Fruit fly (Drosophila melanogaster) whole organism, prepupa: ENCODE results near the gene CG17564.

Source experiments
- CG10631 ChIP-seq: fragments of 200-800 bp; sonication (Bioruptor generic); optimal IDR thresholded peaks from 2 replicates; lab custom pipeline; 2016; ENCODE audit warnings: missing biosample characterization, missing genetic modification characterization
- CG10669 ChIP-seq: fragments of 200-800 bp; sonication (Bioruptor generic); optimal IDR thresholded peaks from 3 replicates; lab custom pipeline; 2018; ENCODE audit warnings: missing biosample characterization, mild to moderate bottlenecking, missing genetic modification characterization, moderate library complexity
- CG11902 ChIP-seq: fragments of 200-800 bp; sonication (Bioruptor generic); optimal IDR thresholded peaks from 3 replicates; lab custom pipeline; 2016; ENCODE audit warnings: missing biosample characterization, missing genetic modification characterization
- CG1621 ChIP-seq: fragments of 200-800 bp; sonication (Bioruptor generic); optimal IDR thresholded peaks from 3 replicates; lab custom pipeline; 2018; ENCODE audit warnings: missing biosample characterization, mild to moderate bottlenecking, missing genetic modification characterization
- CG16779 ChIP-seq: fragments of 200-800 bp; sonication (Bioruptor generic); optimal IDR thresholded peaks from 3 replicates; lab custom pipeline; 2017; ENCODE audit warnings: missing biosample characterization, mild to moderate bottlenecking, missing genetic modification characterization
- CG3032 ChIP-seq: fragments of 200-800 bp; optimal IDR thresholded peaks from 2 replicates; lab custom pipeline; 2019; ENCODE audit warnings: missing biosample characterization, mild to moderate bottlenecking, missing genetic modification characterization, moderate library complexity
- CG31627 ChIP-seq: fragments of 200-800 bp; sonication (Bioruptor generic); optimal IDR thresholded peaks from 3 replicates; lab custom pipeline; 2016; ENCODE audit warnings: missing biosample characterization, missing genetic modification characterization
- CG32006 ChIP-seq: fragments of 200-800 bp; sonication (Bioruptor generic); optimal IDR thresholded peaks from 3 replicates; lab custom pipeline; 2017; ENCODE audit warnings: missing biosample characterization, mild to moderate bottlenecking, missing genetic modification characterization
- CG34406 ChIP-seq: fragments of 200-800 bp; sonication (Bioruptor generic); optimal IDR thresholded peaks from 3 replicates; lab custom pipeline; 2016; ENCODE audit warnings: missing biosample characterization, missing genetic modification characterization
- CG6163 ChIP-seq: fragments of 200-800 bp; sonication (Bioruptor generic); IDR thresholded peaks from 3 replicates; pipeline ENCODE4 v1.3.6; 2022; ENCODE audit warnings: missing biosample characterization, missing genetic modification characterization
- CG6792 ChIP-seq: fragments of 200-800 bp; sonication (Bioruptor generic); optimal IDR thresholded peaks from 3 replicates; lab custom pipeline; 2016; ENCODE audit warnings: missing biosample characterization, missing genetic modification characterization
- CG6808 ChIP-seq: fragments of 200-800 bp; sonication (Bioruptor generic); optimal IDR thresholded peaks from 3 replicates; lab custom pipeline; 2017; ENCODE audit warnings: missing biosample characterization, missing genetic modification characterization, mild to moderate bottlenecking, moderate library complexity, missing genetic modification reagents
- CG6854 ChIP-seq: fragments of 200-800 bp; sonication (Bioruptor generic); optimal IDR thresholded peaks from 2 replicates; lab custom pipeline; 2017; ENCODE audit warnings: missing biosample characterization, mild to moderate bottlenecking, missing genetic modification characterization
- CG8119 ChIP-seq: fragments of 200-800 bp; sonication (Bioruptor generic); IDR thresholded peaks from 3 replicates; pipeline ENCODE4 v1.3.6; 2022; ENCODE audit warnings: missing biosample characterization, missing genetic modification characterization
- CG8319 ChIP-seq: fragments of 200-800 bp; sonication (Bioruptor generic); optimal IDR thresholded peaks from 3 replicates; lab custom pipeline; 2016; ENCODE audit warnings: missing biosample characterization, missing genetic modification characterization
- CG8632 ChIP-seq: fragments of 200-800 bp; sonication (Bioruptor generic); optimal IDR thresholded peaks from 3 replicates; lab custom pipeline; 2016; ENCODE audit warnings: missing biosample characterization, missing genetic modification characterization
- Eip75B ChIP-seq: fragments of 200-800 bp; sonication (Bioruptor generic); optimal IDR thresholded peaks from 3 replicates; lab custom pipeline; 2016; ENCODE audit warnings: missing biosample characterization, missing genetic modification characterization
- Eip78C ChIP-seq: fragments of 200-800 bp; sonication (Bioruptor generic); peaks from one replicate; lab custom pipeline; 2016; ENCODE audit warnings: missing biosample characterization, missing genetic modification characterization
- Eip93F ChIP-seq: fragments of 200-800 bp; sonication (Bioruptor generic); optimal IDR thresholded peaks from 2 replicates; lab custom pipeline; 2016; ENCODE audit warnings: missing biosample characterization, mild to moderate bottlenecking, missing genetic modification characterization
- Ets21C ChIP-seq: fragments of 200-800 bp; sonication (Bioruptor generic); optimal IDR thresholded peaks from 3 replicates; lab custom pipeline; 2016; ENCODE audit warnings: missing biosample characterization, missing genetic modification characterization
- Ets96B ChIP-seq: fragments of 200-800 bp; optimal IDR thresholded peaks from 2 replicates; lab custom pipeline; 2019; ENCODE audit warnings: missing biosample characterization, mild to moderate bottlenecking, missing genetic modification characterization, moderate library complexity
- Hr38 ChIP-seq: sonication (Bioruptor generic); optimal IDR thresholded peaks from 2 replicates; lab custom pipeline; 2016; ENCODE audit warnings: missing biosample characterization, missing genetic modification characterization
- Hr39 ChIP-seq: fragments of 200-800 bp; sonication (Bioruptor generic); optimal IDR thresholded peaks from 2 replicates; lab custom pipeline; 2016; ENCODE audit warnings: missing biosample characterization, missing genetic modification characterization
- Hr4 ChIP-seq: fragments of 200-800 bp; sonication (Bioruptor generic); optimal IDR thresholded peaks from 3 replicates; lab custom pipeline; 2016; ENCODE audit warnings: missing biosample characterization, missing genetic modification characterization
- Lpt ChIP-seq: fragments of 200-800 bp; sonication (Bioruptor generic); optimal IDR thresholded peaks from 3 replicates; lab custom pipeline; 2016; ENCODE audit warnings: missing biosample characterization, missing genetic modification characterization
- Met ChIP-seq: fragments of 200-800 bp; sonication (Bioruptor generic); optimal IDR thresholded peaks from 3 replicates; lab custom pipeline; 2016; ENCODE audit warnings: missing biosample characterization, missing genetic modification characterization
- Smox ChIP-seq: fragments of 200-800 bp; sonication (Bioruptor generic); optimal IDR thresholded peaks from 3 replicates; lab custom pipeline; 2016; ENCODE audit warnings: missing biosample characterization, missing genetic modification characterization
- Sox102F ChIP-seq: fragments of 200-800 bp; sonication (Bioruptor generic); optimal IDR thresholded peaks from 2 replicates; lab custom pipeline; 2016; ENCODE audit warnings: missing biosample characterization, mild to moderate bottlenecking, missing genetic modification characterization
- Sox14 ChIP-seq: fragments of 200-800 bp; sonication (Bioruptor generic); optimal IDR thresholded peaks from 3 replicates; lab custom pipeline; 2016; ENCODE audit warnings: missing biosample characterization, missing genetic modification characterization
- Sox15 ChIP-seq: fragments of 200-800 bp; sonication (Bioruptor generic); optimal IDR thresholded peaks from 3 replicates; lab custom pipeline; 2016; ENCODE audit warnings: missing biosample characterization, missing genetic modification characterization
- acj6 ChIP-seq: fragments of 200-800 bp; sonication (Bioruptor generic); optimal IDR thresholded peaks from 3 replicates; lab custom pipeline; 2016; ENCODE audit warnings: missing biosample characterization, missing genetic modification characterization
- cyc ChIP-seq: fragments of 200-800 bp; sonication (Bioruptor generic); optimal IDR thresholded peaks from 3 replicates; lab custom pipeline; 2016; ENCODE audit warnings: missing biosample characterization, missing genetic modification characterization
- dac ChIP-seq: fragments of 200-800 bp; sonication (Bioruptor generic); optimal IDR thresholded peaks from 2 replicates; lab custom pipeline; 2017; ENCODE audit warnings: missing biosample characterization, mild to moderate bottlenecking, missing genetic modification characterization
- eg ChIP-seq: fragments of 200-800 bp; sonication (Bioruptor generic); IDR thresholded peaks from 3 replicates; pipeline ENCODE4 v1.3.6; 2022; ENCODE audit warnings: missing biosample characterization, missing genetic modification characterization
- esn ChIP-seq: fragments of 200-800 bp; sonication (Bioruptor generic); optimal IDR thresholded peaks from 2 replicates; lab custom pipeline; 2016; ENCODE audit warnings: missing biosample characterization, mild to moderate bottlenecking, missing genetic modification characterization, moderate library complexity
- fd85E ChIP-seq: fragments of 200-800 bp; sonication (Bioruptor generic); optimal IDR thresholded peaks from 3 replicates; lab custom pipeline; 2016; ENCODE audit warnings: missing biosample characterization, missing genetic modification characterization
- fkh ChIP-seq: fragments of 200-800 bp; sonication (Bioruptor generic); optimal IDR thresholded peaks from 3 replicates; lab custom pipeline; 2017; ENCODE audit warnings: missing biosample characterization, mild to moderate bottlenecking, missing genetic modification characterization, moderate library complexity
- pdm3 ChIP-seq: fragments of 200-800 bp; sonication (Bioruptor generic); optimal IDR thresholded peaks from 3 replicates; lab custom pipeline; 2016; ENCODE audit warnings: missing biosample characterization, missing genetic modification characterization
- salr ChIP-seq, 2 experiments: fragments of 200-800 bp; sonication (Bioruptor generic); optimal IDR thresholded peaks; 3 replicates each; lab custom pipeline; 2016 to 2018; ENCODE audit warnings: missing biosample characterization in 2 of 2, missing genetic modification characterization in 2 of 2, mild to moderate bottlenecking in 1 of 2
- spab ChIP-seq: fragments of 200-800 bp; sonication (Bioruptor generic); optimal IDR thresholded peaks from 2 replicates; lab custom pipeline; 2017; ENCODE audit warnings: missing biosample characterization, mild to moderate bottlenecking, missing genetic modification characterization, missing genetic modification reagents
- ss ChIP-seq, 2 experiments: fragments of 200-800 bp; sonication (Bioruptor generic); optimal IDR thresholded peaks; 2 replicates in 1 of 2; 3 replicates in 1 of 2; lab custom pipeline; 2017 to 2018; ENCODE audit warnings: mild to moderate bottlenecking in 2 of 2, missing biosample characterization in 2 of 2, missing genetic modification characterization in 2 of 2, moderate library complexity in 1 of 2
- svp ChIP-seq: fragments of 200-800 bp; sonication (Bioruptor generic); peaks from one replicate; lab custom pipeline; 2016; ENCODE audit warnings: missing biosample characterization, missing genetic modification characterization

The CG17564 gene

DNA sequence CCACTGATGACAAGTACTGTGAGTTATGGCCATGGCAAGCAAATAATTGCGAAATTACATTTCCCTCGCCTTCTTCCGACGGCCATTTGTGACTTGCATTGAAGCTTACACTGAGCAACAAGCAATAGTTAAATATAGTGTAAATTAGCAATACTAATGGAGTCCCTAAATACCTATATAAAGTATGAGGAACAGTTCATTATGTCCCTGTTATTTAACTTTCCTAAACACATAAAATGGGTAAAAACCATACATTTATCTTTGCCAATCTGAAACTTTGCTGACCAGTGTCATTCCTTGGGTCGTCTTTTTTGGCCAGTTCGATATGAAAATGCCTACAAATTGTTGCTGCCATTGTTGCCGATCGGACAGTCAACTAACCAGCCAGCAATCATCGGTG is 25.7 kb upstream of the CG17564 start (continued):
- TF ChIP-seq fkh (GFP tag; lab: Kevin White, UChicago) (no peak), ss (GFP tag; optimal IDR thresholded peaks at IDR 0.05; lab: Kevin White, UChicago) (peak in 1 of 2 experiments; percentile 23), Eip78C (GFP tag; lab: Kevin White, UChicago) (peak; percentile 95), CG6792 (GFP tag; lab: Kevin White, UChicago) (peak; percentile 43), CG32006 (peak; percentile 85), svp (GFP tag; lab: Kevin White, UChicago) (peak; percentile 81), salr (GFP tag; optimal IDR thresholded peaks at IDR 0.05; lab: Kevin White, UChicago) (peak in 1 of 2 experiments; percentile 57), eg (GFP tag; lab: Robert Waterston, UW) (peak; percentile 88), Eip75B (GFP tag; lab: Kevin White, UChicago) (peak; percentile 62), CG10669 (peak; percentile 54), Lpt (peak; percentile 74), Hr39 (peak; percentile 37), Eip93F (no peak), CG10631 (GFP tag; lab: Kevin White, UChicago) (peak; percentile 67), acj6 (peak; percentile 58), Ets21C (GFP tag; lab: Kevin White, UChicago) (peak; percentile 15), CG6163 (GFP tag; lab: Robert Waterston, UW) (peak; percentile 84), CG16779 (tag; lab: Kevin White, UChicago) (no peak), spab (GFP tag; lab: Kevin White, UChicago) (peak; percentile 49), CG8632 (GFP tag; lab: Kevin White, UChicago) (peak; percentile 37), CG8119 (GFP tag; lab: Robert Waterston, UW) (peak; percentile 84), CG8319 (GFP tag; lab: Kevin White, UChicago) (peak; percentile 36), Sox14 (GFP tag; lab: Kevin White, UChicago) (peak; percentile 57), CG11902 (GFP tag; lab: Kevin White, UChicago) (peak; percentile 10), Ets96B (peak; percentile 69), dac (GFP tag; lab: Kevin White, UChicago) (peak; percentile 69), Sox102F (GFP tag; lab: Kevin White, UChicago) (peak; percentile 12), Hr38 (no peak), CG34406 (GFP tag; lab: Kevin White, UChicago) (peak; percentile 45), Smox (GFP tag; lab: Kevin White, UChicago) (peak; percentile 41), fd85E (no peak), CG1621 (tag; lab: Kevin White, UChicago) (peak; percentile 49), pdm3 (GFP tag; lab: Kevin White, UChicago) (peak; percentile 76), cyc (GFP tag; lab: Kevin White, UChicago) (peak; percentile 49), esn (GFP tag; lab: Kevin White, UChicago) (peak; percentile 52)

DNA sequence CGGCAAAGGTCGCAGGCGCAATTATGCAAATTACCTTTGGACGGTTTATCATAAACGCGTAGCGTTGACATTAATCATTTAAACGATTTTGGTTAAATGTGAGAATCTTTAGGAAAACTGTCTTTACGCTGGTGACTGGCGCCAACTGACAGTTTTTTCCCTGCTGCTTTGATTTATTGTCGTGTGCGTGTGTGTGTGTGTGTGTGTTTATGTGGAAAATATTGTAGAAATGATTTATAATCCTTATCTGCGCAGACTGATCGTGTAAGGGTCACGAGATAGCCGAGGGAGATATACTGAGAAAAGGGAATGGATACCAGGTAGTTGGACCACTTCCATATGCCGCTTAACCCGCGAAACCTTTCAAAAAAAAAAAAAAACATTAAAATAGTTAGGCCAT is 25.0 kb upstream of the CG17564 start:
- TF ChIP-seq CG11902 (GFP tag; lab: Kevin White, UChicago): no peak
- no peak for TF ChIP-seq Smox (GFP tag; lab: Kevin White, UChicago)
- TF ChIP-seq Hr4: no peak
- TF ChIP-seq Sox15 (GFP tag; lab: Kevin White, UChicago): no peak
- no peak for TF ChIP-seq CG8319 (GFP tag; lab: Kevin White, UChicago)
- TF ChIP-seq Ets21C (GFP tag; lab: Kevin White, UChicago): no peak
- no peak for TF ChIP-seq Met (GFP tag; lab: Kevin White, UChicago)
- TF ChIP-seq cyc (GFP tag; lab: Kevin White, UChicago): no peak
- no peak for TF ChIP-seq CG1621 (tag; lab: Kevin White, UChicago)
- TF ChIP-seq Sox14 (GFP tag; lab: Kevin White, UChicago): no peak
- TF ChIP-seq CG6808 (GFP tag; lab: Kevin White, UChicago): no peak
- no peak for TF ChIP-seq Hr38
- TF ChIP-seq CG3032 (tag; lab: Kevin White, UChicago): no peak
- TF ChIP-seq CG31627 (GFP tag; lab: Kevin White, UChicago): no peak
- no peak for TF ChIP-seq Hr39
- TF ChIP-seq svp (GFP tag; lab: Kevin White, UChicago): no peak
- no peak for TF ChIP-seq CG6163 (GFP tag; lab: Robert Waterston, UW)
- TF ChIP-seq CG6854 (GFP tag; lab: Kevin White, UChicago): no peak
